Fruit fly (Drosophila melanogaster) whole organism, adult: Measurements from ENCODE around the gene Fum2.

ENCODE experiments used
- CG11617 ChIP-seq: fragments of 200-800 bp; sonication (Bioruptor generic); optimal IDR thresholded peaks from 2 replicates; lab custom pipeline; 2017; ENCODE audit warnings: mild to moderate bottlenecking, missing biosample characterization, missing genetic modification reagents, missing genetic modification characterization
- CG12768 ChIP-seq: fragments of 200-800 bp; sonication (Bioruptor generic); optimal IDR thresholded peaks from 2 replicates; lab custom pipeline; 2017; ENCODE audit warnings: missing biosample characterization, missing genetic modification characterization, mild to moderate bottlenecking, moderate library complexity, missing genetic modification reagents
- CG14711 ChIP-seq: fragments of 200-800 bp; sonication (Bioruptor generic); optimal IDR thresholded peaks from 2 replicates; lab custom pipeline; 2018; ENCODE audit warnings: missing biosample characterization, mild to moderate bottlenecking, missing genetic modification characterization, moderate library complexity
- CG1620 ChIP-seq: fragments of 200-800 bp; sonication (Bioruptor generic); optimal IDR thresholded peaks from 2 replicates; lab custom pipeline; 2016; ENCODE audit warnings: missing biosample characterization, missing genetic modification characterization
- CG33017 ChIP-seq: fragments of 200-800 bp; sonication (Bioruptor generic); optimal IDR thresholded peaks from 2 replicates; lab custom pipeline; 2018; ENCODE audit warnings: missing biosample characterization, mild to moderate bottlenecking, missing genetic modification characterization, moderate library complexity
- CG5204 ChIP-seq: fragments of 200-800 bp; sonication (Bioruptor generic); optimal IDR thresholded peaks from 2 replicates; lab custom pipeline; 2016; ENCODE audit warnings: missing biosample characterization, missing genetic modification characterization
- CG7045 ChIP-seq: fragments of 200-800 bp; sonication (Bioruptor generic); optimal IDR thresholded peaks from 2 replicates; lab custom pipeline; 2017; ENCODE audit warnings: missing biosample characterization, mild to moderate bottlenecking, missing genetic modification characterization
- CG7101 ChIP-seq: fragments of 200-800 bp; sonication (Bioruptor generic); optimal IDR thresholded peaks from 2 replicates; lab custom pipeline; 2018; ENCODE audit warnings: missing biosample characterization, mild to moderate bottlenecking, missing genetic modification characterization, moderate library complexity
- Clk ChIP-seq: fragments of 200-800 bp; sonication (Bioruptor generic); optimal IDR thresholded peaks from 2 replicates; lab custom pipeline; 2017; ENCODE audit warnings: missing biosample characterization, missing genetic modification characterization
- Crg-1 ChIP-seq: fragments of 200-800 bp; sonication (Bioruptor generic); optimal IDR thresholded peaks from 2 replicates; lab custom pipeline; 2016; ENCODE audit warnings: missing biosample characterization, missing genetic modification characterization
- Hr96 ChIP-seq: fragments of 200-800 bp; sonication (Bioruptor generic); optimal IDR thresholded peaks from 2 replicates; lab custom pipeline; 2016; ENCODE audit warnings: missing biosample characterization, missing genetic modification characterization
- Mnt ChIP-seq: fragments of 200-800 bp; sonication (Bioruptor generic); optimal IDR thresholded peaks from 2 replicates; lab custom pipeline; 2016; ENCODE audit warnings: missing biosample characterization, mild to moderate bottlenecking, missing genetic modification characterization
- bab1 ChIP-seq: fragments of 200-800 bp; sonication (Bioruptor generic); optimal IDR thresholded peaks from 3 replicates; lab custom pipeline; 2019; ENCODE audit warnings: missing biosample characterization, mild to moderate bottlenecking, missing genetic modification characterization, moderate library complexity
- cic ChIP-seq: fragments of 200-800 bp; sonication (Bioruptor generic); optimal IDR thresholded peaks from 2 replicates; lab custom pipeline; 2017; ENCODE audit warnings: missing biosample characterization, mild to moderate bottlenecking, missing genetic modification characterization, moderate library complexity
- cnc ChIP-seq, 2 experiments: fragments of >200 bp; optimal IDR thresholded peaks; 2 replicates each; lab custom pipeline; 2017
- kay ChIP-seq: fragments of 200-800 bp; sonication (Bioruptor generic); peaks from one replicate; lab custom pipeline; 2016; ENCODE audit warnings: missing biosample characterization, missing genetic modification characterization, borderline replicate concordance
- ovo ChIP-seq: fragments of 200-800 bp; sonication (Bioruptor generic); optimal IDR thresholded peaks from 2 replicates; lab custom pipeline; 2016; ENCODE audit warnings: missing biosample characterization, missing genetic modification characterization
- pad ChIP-seq: fragments of 200-800 bp; sonication (Bioruptor generic); optimal IDR thresholded peaks from 3 replicates; lab custom pipeline; 2017; ENCODE audit warnings: missing biosample characterization, missing genetic modification characterization, mild to moderate bottlenecking, moderate library complexity, missing genetic modification reagents
- tj ChIP-seq: fragments of 200-800 bp; sonication (Bioruptor generic); optimal IDR thresholded peaks from 3 replicates; lab custom pipeline; 2017; ENCODE audit warnings: missing biosample characterization, mild to moderate bottlenecking, missing genetic modification characterization, moderate library complexity
- toe ChIP-seq: fragments of 200-800 bp; sonication (Bioruptor generic); optimal IDR thresholded peaks from 2 replicates; lab custom pipeline; 2016; ENCODE audit warnings: missing biosample characterization, missing genetic modification characterization

The Fum2 gene

dm6 chrX:6708580-6709199, 27.1 kb downstream of the Fum2 start:
- TF ChIP-seq bab1 (no peak), CG33017 (no peak), CG14711 (tag; lab: Kevin White, UChicago) (no peak), Mnt (GFP tag; lab: Kevin White, UChicago) (no peak), CG11617 (no peak), CG5204 (GFP tag; lab: Kevin White, UChicago) (no peak), kay (GFP tag; lab: Kevin White, UChicago) (no peak), cic (GFP tag; lab: Kevin White, UChicago) (peak; percentile 52)

- TF ChIP-seq Clk (no peak), toe (GFP tag; lab: Kevin White, UChicago) (no peak), CG7101 (no peak), kay (GFP tag; lab: Kevin White, UChicago) (no peak), tj (GFP tag; lab: Kevin White, UChicago) (no peak), ovo (GFP tag; lab: Kevin White, UChicago) (no peak), CG14711 (tag; lab: Kevin White, UChicago) (no peak), cnc (optimal IDR thresholded peaks at IDR 0.05; lab: Kevin White, UChicago) (no peak), Mnt (GFP tag; lab: Kevin White, UChicago) (no peak), CG12768 (GFP tag; lab: Kevin White, UChicago) (no peak), CG11617 (no peak), Crg-1 (GFP tag; lab: Kevin White, UChicago) (no peak), bab1 (no peak), pad (GFP tag; lab: Kevin White, UChicago) (no peak), CG5204 (GFP tag; lab: Kevin White, UChicago) (no peak), Hr96 (GFP tag; lab: Kevin White, UChicago) (no peak), CG1620 (GFP tag; lab: Kevin White, UChicago) (no peak), CG33017 (no peak), cic (GFP tag; lab: Kevin White, UChicago) (no peak)
These were observed 27.9 kb downstream of the Fum2 start for dm6 chrX:6709252-6710037.

dm6 chrX:6710258-6710657, 28.7 kb downstream of the Fum2 start:
- TF ChIP-seq CG1620 (GFP tag; lab: Kevin White, UChicago) (no peak), kay (GFP tag; lab: Kevin White, UChicago) (peak; percentile 64)

dm6 chrX:6710665-6711064, 29.1 kb downstream of the Fum2 start:
- TF ChIP-seq tj (GFP tag; lab: Kevin White, UChicago) (peak; percentile 34), toe (GFP tag; lab: Kevin White, UChicago) (no peak), Mnt (GFP tag; lab: Kevin White, UChicago) (no peak)

dm6 chrX:6711295-6711694, 29.7 kb downstream of the Fum2 start:
- no peak for TF ChIP-seq ovo (GFP tag; lab: Kevin White, UChicago)
- peak; percentile 53 for TF ChIP-seq bab1
- TF ChIP-seq kay (GFP tag; lab: Kevin White, UChicago): no peak
- peak; percentile 1 for TF ChIP-seq toe (GFP tag; lab: Kevin White, UChicago)
- no peak for TF ChIP-seq Clk
- TF ChIP-seq Mnt (GFP tag; lab: Kevin White, UChicago): no peak
- peak; percentile 83 for TF ChIP-seq pad (GFP tag; lab: Kevin White, UChicago)
- TF ChIP-seq CG7101: peak; percentile 51
- peak; percentile 51 for TF ChIP-seq CG14711 (tag; lab: Kevin White, UChicago)
- peak; percentile 1 for TF ChIP-seq CG5204 (GFP tag; lab: Kevin White, UChicago)
- TF ChIP-seq cnc (optimal IDR thresholded peaks at IDR 0.05; lab: Kevin White, UChicago): no peak
- no peak for TF ChIP-seq cic (GFP tag; lab: Kevin White, UChicago)
- TF ChIP-seq Crg-1 (GFP tag; lab: Kevin White, UChicago): no peak
- peak; percentile 37 for TF ChIP-seq CG7045 (GFP tag; lab: Kevin White, UChicago)
- TF ChIP-seq Hr96 (GFP tag; lab: Kevin White, UChicago): no peak
- peak; percentile 45 for TF ChIP-seq CG33017
- TF ChIP-seq CG1620 (GFP tag; lab: Kevin White, UChicago): peak; percentile 34
- peak; percentile 63 for TF ChIP-seq CG12768 (GFP tag; lab: Kevin White, UChicago)
- peak; percentile 40 for TF ChIP-seq CG11617
- TF ChIP-seq tj (GFP tag; lab: Kevin White, UChicago): peak; percentile 43

- TF ChIP-seq toe (GFP tag; lab: Kevin White, UChicago): no peak
- TF ChIP-seq CG1620 (GFP tag; lab: Kevin White, UChicago): no peak
- no peak for TF ChIP-seq CG12768 (GFP tag; lab: Kevin White, UChicago)
- no peak for TF ChIP-seq pad (GFP tag; lab: Kevin White, UChicago)
- TF ChIP-seq CG5204 (GFP tag; lab: Kevin White, UChicago): no peak
- TF ChIP-seq cnc (optimal IDR thresholded peaks at IDR 0.05; lab: Kevin White, UChicago): no peak
- no peak for TF ChIP-seq kay (GFP tag; lab: Kevin White, UChicago)
- TF ChIP-seq CG7101: no peak
- no peak for TF ChIP-seq CG7045 (GFP tag; lab: Kevin White, UChicago)
- no peak for TF ChIP-seq CG33017
- TF ChIP-seq ovo (GFP tag; lab: Kevin White, UChicago): no peak
- TF ChIP-seq tj (GFP tag; lab: Kevin White, UChicago): no peak
- TF ChIP-seq Hr96 (GFP tag; lab: Kevin White, UChicago): no peak
- no peak for TF ChIP-seq Clk
- TF ChIP-seq Crg-1 (GFP tag; lab: Kevin White, UChicago): no peak
- TF ChIP-seq CG11617: no peak
- TF ChIP-seq Mnt (GFP tag; lab: Kevin White, UChicago): no peak
- TF ChIP-seq CG14711 (tag; lab: Kevin White, UChicago): no peak
- no peak for TF ChIP-seq bab1
These were observed 34.6 kb downstream of the Fum2 start for dm6 chrX:6716170-6716569.
